Fruit fly (Drosophila melanogaster) whole organism, embryonic: ENCODE results near the gene Cip4.
A peak's percentile ranks its signal among the peaks of the same experiment; 100 is the strongest.

Experiments
- Bgb ChIP-seq: fragments of 200-800 bp; sonication (Bioruptor generic); IDR thresholded peaks from 2 replicates; pipeline ENCODE4 v1.3.6; 2022; ENCODE audit warnings: missing biosample characterization, missing genetic modification characterization; ENCODE audit not compliant: partially characterized antibody
- Bteb2 ChIP-seq: fragments of 200-800 bp; sonication (Bioruptor generic); optimal IDR thresholded peaks from 2 replicates; lab custom pipeline; 2016; ENCODE audit warnings: missing biosample characterization, missing genetic modification characterization
- CG10267 ChIP-seq: fragments of 200-800 bp; sonication (Bioruptor generic); optimal IDR thresholded peaks from 2 replicates; lab custom pipeline; 2018; ENCODE audit warnings: missing biosample characterization, mild to moderate bottlenecking, missing genetic modification characterization, moderate library complexity
- CG10366 ChIP-seq: fragments of 200-800 bp; sonication (Bioruptor generic); IDR thresholded peaks from 2 replicates; pipeline ENCODE4 v1.3.6; 2022; ENCODE audit warnings: missing biosample characterization, missing genetic modification characterization
- CG10959 ChIP-seq: fragments of 200-800 bp; sonication (Bioruptor generic); IDR thresholded peaks from 2 replicates; pipeline ENCODE4 v1.3.6; 2022; ENCODE audit warnings: missing biosample characterization, missing genetic modification characterization
- CG12104 ChIP-seq: fragments of 200-800 bp; sonication (Bioruptor generic); optimal IDR thresholded peaks from 3 replicates; lab custom pipeline; 2016; ENCODE audit warnings: missing biosample characterization, missing genetic modification characterization
- CG12769 ChIP-seq: fragments of 200-800 bp; sonication (Bioruptor generic); optimal IDR thresholded peaks from 2 replicates; lab custom pipeline; 2019; ENCODE audit warnings: missing biosample characterization, mild to moderate bottlenecking, missing genetic modification characterization, moderate library complexity
- CG13424 ChIP-seq: fragments of 200-800 bp; sonication (Bioruptor generic); optimal IDR thresholded peaks from 2 replicates; lab custom pipeline; 2019; ENCODE audit warnings: missing biosample characterization, mild to moderate bottlenecking, missing genetic modification characterization, moderate library complexity
- CG15601 ChIP-seq: fragments of 200-800 bp; sonication (Bioruptor generic); optimal IDR thresholded peaks from 3 replicates; lab custom pipeline; 2019; ENCODE audit warnings: missing biosample characterization, mild to moderate bottlenecking, missing genetic modification characterization, moderate library complexity
- CG15696 ChIP-seq: fragments of 200-800 bp; sonication (Bioruptor generic); optimal IDR thresholded peaks from 2 replicates; lab custom pipeline; 2019; ENCODE audit warnings: missing biosample characterization, mild to moderate bottlenecking, missing genetic modification characterization, moderate library complexity
- CG16779 ChIP-seq: fragments of 200-800 bp; sonication (Bioruptor generic); IDR thresholded peaks from 2 replicates; pipeline ENCODE4 v1.3.6; 2022; ENCODE audit warnings: missing biosample characterization, missing genetic modification characterization
- CG16815 ChIP-seq: fragments of 200-800 bp; sonication (Bioruptor generic); optimal IDR thresholded peaks from 3 replicates; lab custom pipeline; 2017; ENCODE audit warnings: missing biosample characterization, mild to moderate bottlenecking, missing genetic modification characterization
- CG16863 ChIP-seq: fragments of 200-800 bp; sonication (Bioruptor generic); optimal IDR thresholded peaks from 3 replicates; lab custom pipeline; 2016; ENCODE audit warnings: missing biosample characterization, missing genetic modification characterization
- CG17829 ChIP-seq: fragments of 200-800 bp; optimal IDR thresholded peaks from 2 replicates; lab custom pipeline; 2019; ENCODE audit warnings: missing biosample characterization, mild to moderate bottlenecking, missing genetic modification characterization, moderate library complexity
- CG4282 ChIP-seq: fragments of 200-800 bp; sonication (Bioruptor generic); optimal IDR thresholded peaks from 2 replicates; lab custom pipeline; 2016; ENCODE audit warnings: missing biosample characterization, missing genetic modification characterization
- CG43689 ChIP-seq: fragments of 200-800 bp; sonication (Bioruptor generic); IDR thresholded peaks from 2 replicates; pipeline ENCODE4 v1.3.6; 2022; ENCODE audit warnings: missing biosample characterization, missing genetic modification characterization
- CG7963 ChIP-seq: fragments of 200-800 bp; sonication (Bioruptor generic); IDR thresholded peaks from 3 replicates; pipeline ENCODE4 v1.3.6; 2022; ENCODE audit warnings: missing biosample characterization, missing genetic modification characterization; ENCODE audit not compliant: partially characterized antibody
- CG7987 ChIP-seq: fragments of 200-800 bp; sonication (Bioruptor generic); optimal IDR thresholded peaks from 2 replicates; lab custom pipeline; 2018; ENCODE audit warnings: missing biosample characterization, mild to moderate bottlenecking, missing genetic modification characterization, moderate library complexity
- Camta ChIP-seq: fragments of 200-800 bp; sonication (Bioruptor generic); optimal IDR thresholded peaks from 2 replicates; lab custom pipeline; 2016; ENCODE audit warnings: missing biosample characterization, missing genetic modification characterization
- Dbx ChIP-seq: fragments of 200-800 bp; sonication (Bioruptor generic); IDR thresholded peaks from 3 replicates; pipeline ENCODE4 v1.3.6; 2022; ENCODE audit warnings: missing biosample characterization, missing genetic modification characterization
- Elba2 ChIP-seq: fragments of 200-800 bp; sonication (Bioruptor generic); optimal IDR thresholded peaks from 3 replicates; lab custom pipeline; 2016; ENCODE audit warnings: missing biosample characterization, missing genetic modification characterization
- HmgD ChIP-seq: fragments of 200-800 bp; sonication (Bioruptor generic); optimal IDR thresholded peaks from 3 replicates; lab custom pipeline; 2016; ENCODE audit warnings: missing biosample characterization, missing genetic modification characterization
- Hsf ChIP-seq: fragments of 200-800 bp; sonication (Bioruptor generic); optimal IDR thresholded peaks from 3 replicates; lab custom pipeline; 2016; ENCODE audit warnings: missing biosample characterization, missing genetic modification characterization
- MBD-R2 ChIP-seq: fragments of 200-800 bp; sonication (Bioruptor generic); IDR thresholded peaks from 2 replicates; pipeline ENCODE4 v1.3.6; 2022; ENCODE audit warnings: missing biosample characterization, missing genetic modification characterization
- Mad ChIP-seq: fragments of 200-800 bp; sonication (Bioruptor generic); optimal IDR thresholded peaks from 2 replicates; lab custom pipeline; 2016; ENCODE audit warnings: missing biosample characterization, missing genetic modification characterization
- NfI ChIP-seq: fragments of 200-800 bp; sonication (Bioruptor generic); optimal IDR thresholded peaks from 3 replicates; lab custom pipeline; 2018; ENCODE audit warnings: missing biosample characterization, mild to moderate bottlenecking, missing genetic modification characterization, moderate library complexity
- Sox100B ChIP-seq: fragments of 200-800 bp; sonication (Bioruptor generic); optimal IDR thresholded peaks from 3 replicates; lab custom pipeline; 2018; ENCODE audit warnings: missing biosample characterization, mild to moderate bottlenecking, missing genetic modification characterization
- Sox102F ChIP-seq: fragments of 200-800 bp; sonication (Bioruptor generic); optimal IDR thresholded peaks from 2 replicates; lab custom pipeline; 2018; ENCODE audit warnings: missing biosample characterization, mild to moderate bottlenecking, missing genetic modification characterization, moderate library complexity
- Stat92E ChIP-seq, 3 experiments: fragments of >200 bp in 2 of 3; fragments of 200-800 bp in 1 of 3; sonication (Bioruptor generic) in 1 of 3; optimal IDR thresholded peaks; 2 replicates each; lab custom pipeline; 2017 to 2019; ENCODE audit warnings: missing biosample characterization in 3 of 3, missing genetic modification characterization in 3 of 3, mild to moderate bottlenecking in 1 of 3, moderate library complexity in 1 of 3
- Xbp1 ChIP-seq: fragments of 200-800 bp; sonication (Bioruptor generic); optimal IDR thresholded peaks from 3 replicates; lab custom pipeline; 2016; ENCODE audit warnings: missing biosample characterization, mild to moderate bottlenecking, missing genetic modification characterization
- Xrp1 ChIP-seq: fragments of 200-800 bp; sonication (Bioruptor generic); IDR thresholded peaks from 2 replicates; pipeline ENCODE4 v1.3.6; 2022; ENCODE audit warnings: missing biosample characterization, missing genetic modification characterization
- ci ChIP-seq: fragments of 200-800 bp; sonication (Bioruptor generic); IDR thresholded peaks from 3 replicates; pipeline ENCODE4 v1.3.6; 2022; ENCODE audit warnings: missing biosample characterization, missing genetic modification characterization
- dmrt99B ChIP-seq: fragments of 200-800 bp; sonication (Bioruptor generic); optimal IDR thresholded peaks from 2 replicates; lab custom pipeline; 2018; ENCODE audit warnings: missing biosample characterization, mild to moderate bottlenecking, missing genetic modification characterization, moderate library complexity
- ems ChIP-seq: fragments of 200-800 bp; sonication (Bioruptor generic); optimal IDR thresholded peaks from 3 replicates; lab custom pipeline; 2016; ENCODE audit warnings: missing biosample characterization, missing genetic modification characterization
- exex ChIP-seq: fragments of 200-800 bp; sonication (Bioruptor generic); optimal IDR thresholded peaks from 4 replicates; lab custom pipeline; 2018; ENCODE audit warnings: missing biosample characterization, mild to moderate bottlenecking, missing genetic modification characterization, moderate library complexity
- eyg ChIP-seq: fragments of 200-800 bp; sonication (Bioruptor generic); optimal IDR thresholded peaks from 3 replicates; lab custom pipeline; 2016; ENCODE audit warnings: missing biosample characterization, missing genetic modification characterization
- grau ChIP-seq: fragments of 200-800 bp; optimal IDR thresholded peaks from 3 replicates; lab custom pipeline; 2019; ENCODE audit warnings: missing biosample characterization, mild to moderate bottlenecking, missing genetic modification characterization, moderate library complexity
- gro ChIP-seq: fragments of 200-800 bp; sonication (Bioruptor generic); optimal IDR thresholded peaks from 2 replicates; lab custom pipeline; 2016; ENCODE audit warnings: missing biosample characterization, missing genetic modification characterization
- ham ChIP-seq: fragments of 200-800 bp; sonication (Bioruptor generic); IDR thresholded peaks from 2 replicates; pipeline ENCODE4 v1.3.6; 2022; ENCODE audit warnings: missing biosample characterization, missing genetic modification characterization
- hth ChIP-seq: fragments of >200 bp; optimal IDR thresholded peaks from 2 replicates; lab custom pipeline; 2017; ENCODE audit warnings: inconsistent platforms
- nerfin-2 ChIP-seq: fragments of 200-800 bp; sonication (Bioruptor generic); IDR thresholded peaks from 2 replicates; pipeline ENCODE4 v1.3.6; 2022; ENCODE audit warnings: missing biosample characterization, missing genetic modification characterization; ENCODE audit not compliant: partially characterized antibody
- onecut ChIP-seq: fragments of 200-800 bp; sonication (Bioruptor generic); IDR thresholded peaks from 2 replicates; pipeline ENCODE4 v1.3.6; 2022; ENCODE audit warnings: missing biosample characterization, missing genetic modification characterization
- sc ChIP-seq, 3 experiments: fragments of >200 bp in 2 of 3; fragments of 200-800 bp in 1 of 3; sonication (Bioruptor generic) in 1 of 3; optimal IDR thresholded peaks; 2 replicates in 2 of 3; 3 replicates in 1 of 3; lab custom pipeline; 2017; ENCODE audit warnings: mild to moderate bottlenecking in 1 of 3, missing biosample characterization in 1 of 3, missing genetic modification characterization in 1 of 3, missing genetic modification reagents in 1 of 3
- sens ChIP-seq: fragments of 200-800 bp; sonication (Bioruptor generic); peaks from one replicate; lab custom pipeline; 2016; ENCODE audit warnings: missing biosample characterization, missing genetic modification characterization
- seq ChIP-seq: fragments of 200-800 bp; sonication (Bioruptor generic); IDR thresholded peaks from 2 replicates; pipeline ENCODE4 v1.3.6; 2022; ENCODE audit warnings: missing biosample characterization, missing genetic modification characterization
- slp2 ChIP-seq: fragments of 200-800 bp; sonication (Bioruptor generic); optimal IDR thresholded peaks from 2 replicates; lab custom pipeline; 2016; ENCODE audit warnings: missing biosample characterization, missing genetic modification characterization
- sob ChIP-seq: fragments of 200-800 bp; sonication (Bioruptor generic); IDR thresholded peaks from 2 replicates; pipeline ENCODE4 v1.3.6; 2022; ENCODE audit warnings: missing biosample characterization, missing genetic modification characterization
- toy ChIP-seq: fragments of 200-800 bp; sonication (Bioruptor generic); IDR thresholded peaks from 2 replicates; pipeline ENCODE4 v1.3.6; 2022; ENCODE audit warnings: missing biosample characterization, missing genetic modification characterization
- tup ChIP-seq: fragments of 200-800 bp; sonication (Bioruptor generic); optimal IDR thresholded peaks from 2 replicates; lab custom pipeline; 2016; ENCODE audit warnings: missing biosample characterization, mild to moderate bottlenecking, missing genetic modification characterization, moderate library complexity
- vvl ChIP-seq: fragments of 200-800 bp; sonication (Bioruptor generic); IDR thresholded peaks from 2 replicates; pipeline ENCODE4 v1.3.6; 2022; ENCODE audit warnings: missing biosample characterization, missing genetic modification characterization
- z ChIP-seq: fragments of 200-800 bp; sonication (Bioruptor generic); IDR thresholded peaks from 3 replicates; pipeline ENCODE4 v1.3.6; 2022; ENCODE audit warnings: missing biosample characterization, missing genetic modification characterization

Gene Cip4

DNA sequence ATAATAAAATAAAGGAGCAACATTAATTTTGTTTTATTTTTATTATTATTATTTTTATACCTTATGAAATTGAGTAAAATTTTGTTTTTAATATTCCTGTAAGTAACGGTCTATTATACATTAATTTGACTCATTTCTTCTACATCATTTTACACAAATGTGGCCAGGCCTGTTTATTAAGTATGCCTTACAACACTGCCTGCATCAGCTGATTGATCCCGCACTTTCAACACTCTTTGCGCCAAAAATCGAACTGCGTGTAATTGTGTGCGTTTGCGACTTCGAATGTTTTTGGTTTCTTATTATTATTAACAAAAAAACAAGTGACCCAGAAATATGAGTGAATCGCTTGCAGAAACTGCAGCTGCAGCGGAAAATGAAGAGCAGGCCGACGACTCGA, 50.6 kb downstream of the Cip4 start, which contains the start of gene Claspin (continued):
- TF ChIP-seq CG17829 (tag; lab: Kevin White, UChicago), result peak; percentile 19
- peak; percentile 60 for TF ChIP-seq CG12769
- no peak for TF ChIP-seq sc (optimal IDR thresholded peaks at IDR 0.05; lab: Kevin White, UChicago)
- no peak for TF ChIP-seq sc (GFP tag; optimal IDR thresholded peaks at IDR 0.05; lab: Kevin White, UChicago)
- TF ChIP-seq Hsf (GFP tag; lab: Kevin White, UChicago), result peak; percentile 44
- TF ChIP-seq CG10959 (GFP tag; lab: Robert Waterston, UW), result no peak
- TF ChIP-seq CG13424 (tag; lab: Kevin White, UChicago), result peak; percentile 25
- TF ChIP-seq CG16779 (GFP tag; lab: Robert Waterston, UW), result 0 out of 2 replicates have a peak, but pooled peaks have one; percentile 2
- peak; percentile 13; the same call in 1 of the 2 replicates for TF ChIP-seq CG10366 (GFP tag; lab: Robert Waterston, UW)
- TF ChIP-seq nerfin-2 (GFP tag; lab: Robert Waterston, UW), result no peak
- peak; percentile 42 for TF ChIP-seq Elba2 (GFP tag; lab: Kevin White, UChicago)
- peak; percentile 63 for TF ChIP-seq NfI (GFP tag; lab: Kevin White, UChicago)
- peak; percentile 33 for TF ChIP-seq CG16815 (GFP tag; lab: Kevin White, UChicago)
- TF ChIP-seq Stat92E (GFP tag; optimal IDR thresholded peaks at IDR 0.05; lab: Kevin White, UChicago), result peak in 1 of 3 experiments; percentile 6
- peak; percentile 53 for TF ChIP-seq CG15601 (tag; lab: Kevin White, UChicago)
- no peak for TF ChIP-seq CG15696 (tag; lab: Kevin White, UChicago)
- TF ChIP-seq onecut (GFP tag; lab: Robert Waterston, UW), result no peak
- TF ChIP-seq Sox102F (GFP tag; lab: Kevin White, UChicago), result no peak
- 0 out of 3 replicates have a peak, but pooled peaks have one; percentile 8 for TF ChIP-seq CG7963 (GFP tag; lab: Robert Waterston, UW)
- no peak for TF ChIP-seq slp2
- TF ChIP-seq Xbp1, result peak; percentile 52
- no peak for TF ChIP-seq z (GFP tag; lab: Robert Waterston, UW)
- TF ChIP-seq sob (GFP tag; lab: Robert Waterston, UW), result peak; percentile 80
- TF ChIP-seq CG4282 (GFP tag; lab: Kevin White, UChicago), result peak; percentile 50
- TF ChIP-seq Camta, result peak; percentile 36
- TF ChIP-seq ham (GFP tag; lab: Robert Waterston, UW), result no peak
- peak; percentile 62 for TF ChIP-seq Xrp1 (GFP tag; lab: Robert Waterston, UW)
- peak; percentile 46 for TF ChIP-seq tup (GFP tag; lab: Kevin White, UChicago)
- TF ChIP-seq Bteb2, result peak; percentile 26
- peak; percentile 95 for TF ChIP-seq CG10267 (tag; lab: Kevin White, UChicago)
- no peak for TF ChIP-seq toy (GFP tag; lab: Robert Waterston, UW)
- peak; percentile 5 for TF ChIP-seq CG16863 (GFP tag; lab: Kevin White, UChicago)
- TF ChIP-seq ci, result peak; percentile 14; the same call in 1 of the 3 replicates
- TF ChIP-seq MBD-R2, result peak; percentile 86
- TF ChIP-seq eyg (GFP tag; lab: Kevin White, UChicago), result no peak
- TF ChIP-seq ems (GFP tag; lab: Kevin White, UChicago), result peak; percentile 49
- TF ChIP-seq HmgD, result peak; percentile 58
- no peak for TF ChIP-seq CG7987 (GFP tag; lab: Kevin White, UChicago)
- TF ChIP-seq vvl (GFP tag; lab: Robert Waterston, UW), result peak; percentile 60
- TF ChIP-seq Bgb, result peak; percentile 65
- no peak for TF ChIP-seq seq (GFP tag; lab: Robert Waterston, UW)
- TF ChIP-seq grau (tag; lab: Kevin White, UChicago), result peak; percentile 32
- peak; percentile 88 for TF ChIP-seq sens (GFP tag; lab: Kevin White, UChicago)
- TF ChIP-seq gro (GFP tag; lab: Kevin White, UChicago), result peak; percentile 40
- no peak for TF ChIP-seq CG12104 (GFP tag; lab: Kevin White, UChicago)
- peak; percentile 54 for TF ChIP-seq Mad (GFP tag; lab: Kevin White, UChicago)
- peak; percentile 26; the same call in 1 of the 3 replicates for TF ChIP-seq Dbx (GFP tag; lab: Robert Waterston, UW)
- no peak for TF ChIP-seq CG43689 (GFP tag; lab: Robert Waterston, UW)
- TF ChIP-seq Sox100B, result no peak
- TF ChIP-seq hth (lab: Kevin White, UChicago), result no peak
- no peak for TF ChIP-seq dmrt99B (tag; lab: Kevin White, UChicago)
- TF ChIP-seq exex (tag; lab: Kevin White, UChicago), result peak; percentile 14
